Worm (Caenorhabditis elegans) whole organism, L4/young adult: ENCODE data around the gene mbk-2.

Source experiments
- W03F9.2 ChIP-seq: fragments of 150-350 bp; optimal IDR thresholded peaks from 2 replicates; lab custom pipeline; 2014; ENCODE audit warnings: missing biosample characterization, missing genetic modification characterization
- dao-5 ChIP-seq: sonication (generic microtip); optimal IDR thresholded peaks from 2 replicates; lab custom pipeline; 2016; ENCODE audit warnings: missing genotype, missing genetic modification characterization, moderate library complexity, missing compliant biosample characterization
- him-1 ChIP-seq: sonication (generic microtip); optimal IDR thresholded peaks from 2 replicates; lab custom pipeline; 2016; ENCODE audit warnings: missing genotype, missing genetic modification reagents, missing genetic modification characterization, missing compliant biosample characterization

- TF ChIP-seq him-1 (tag; lab: Kevin White, UChicago): no peak
- no peak for TF ChIP-seq dao-5 (tag; lab: Kevin White, UChicago)
- no peak for TF ChIP-seq W03F9.2
Measured at ce11 chrIV:12997560-12997959, 11.4 kb upstream of the mbk-2 start.
